Worm (Caenorhabditis elegans) whole organism, young adult: ENCODE data around the gene T26C11.4.

ENCODE experiments used
- B0035.1 ChIP-seq: sonication (generic microtip); optimal IDR thresholded peaks from 2 replicates; lab custom pipeline; 2016; ENCODE audit warnings: missing genetic modification characterization, mild to moderate bottlenecking, missing compliant biosample characterization, missing genotype, missing genetic modification reagents
- B0261.1 ChIP-seq: sonication (generic microtip); optimal IDR thresholded peaks from 2 replicates; lab custom pipeline; 2016; ENCODE audit warnings: mild to moderate bottlenecking, missing genetic modification characterization, moderate library complexity, missing compliant biosample characterization
- B0336.3 ChIP-seq: fragments of 200-800 bp; sonication (Bioruptor generic); IDR thresholded peaks from 2 replicates; pipeline ENCODE4 v1.3.6; 2022; ENCODE audit warnings: missing genetic modification characterization, missing compliant biosample characterization
- D2030.7 ChIP-seq: fragments of 200-800 bp; sonication (Bioruptor generic); IDR thresholded peaks from 2 replicates; pipeline ENCODE4 v1.3.6; 2022; ENCODE audit warnings: missing genetic modification reagents, missing genetic modification characterization, missing compliant biosample characterization
- F37B4.10 ChIP-seq: fragments of 200-800 bp; sonication (Bioruptor generic); IDR thresholded peaks from 2 replicates; pipeline ENCODE4 v1.3.6; 2022; ENCODE audit warnings: missing genetic modification characterization, missing compliant biosample characterization
- F55B11.4 ChIP-seq: sonication (generic microtip); optimal IDR thresholded peaks from 2 replicates; lab custom pipeline; 2016; ENCODE audit warnings: missing compliant biosample characterization, missing genetic modification characterization, borderline replicate concordance; ENCODE audit not compliant: insufficient read depth
- F57A8.1 ChIP-seq: fragments of 200-800 bp; sonication (Bioruptor generic); optimal IDR thresholded peaks from 2 replicates; lab custom pipeline; 2018; ENCODE audit warnings: mild to moderate bottlenecking, missing genetic modification characterization, moderate library complexity, missing compliant biosample characterization
- K12H6.12 ChIP-seq: fragments of 200-800 bp; sonication (Bioruptor generic); optimal IDR thresholded peaks from 2 replicates; lab custom pipeline; 2018; ENCODE audit warnings: mild to moderate bottlenecking, missing genetic modification characterization, missing compliant biosample characterization
- aptf-3 ChIP-seq: fragments of 200-800 bp; sonication (Bioruptor generic); IDR thresholded peaks from 2 replicates; pipeline ENCODE4 v1.3.6; 2022; ENCODE audit warnings: missing genetic modification characterization, missing compliant biosample characterization
- athp-1 ChIP-seq: sonication (generic microtip); optimal IDR thresholded peaks from 2 replicates; lab custom pipeline; 2017; ENCODE audit warnings: mild to moderate bottlenecking, missing genetic modification characterization, missing compliant biosample characterization
- attf-3 ChIP-seq: fragments of 200-800 bp; sonication (Bioruptor generic); conservative IDR thresholded peaks from 2 replicates; pipeline ENCODE4 v1.3.6; 2022; ENCODE audit warnings: missing genetic modification reagents, missing genetic modification characterization, missing compliant biosample characterization
- cebp-1 ChIP-seq, 2 experiments: fragments of 200-800 bp in 1 of 2; sonication (Bioruptor generic) in 1 of 2; sonication (generic microtip) in 1 of 2; IDR thresholded peaks in 1 of 2; optimal IDR thresholded peaks in 1 of 2; 2 replicates each; pipeline versions ENCODE4 v1.3.6 to Lab custom; 2017 to 2022; ENCODE audit warnings: missing compliant biosample characterization in 2 of 2, missing genetic modification characterization in 2 of 2, mild to moderate bottlenecking in 1 of 2, missing genetic modification reagents in 1 of 2, moderate library complexity in 1 of 2
- cebp-2 ChIP-seq: fragments of 200-800 bp; sonication (Bioruptor generic); IDR thresholded peaks from 2 replicates; pipeline ENCODE4 v1.3.6; 2022; ENCODE audit warnings: missing genetic modification characterization, missing compliant biosample characterization
- ceh-58 ChIP-seq: fragments of 200-800 bp; sonication (Bioruptor generic); IDR thresholded peaks from 2 replicates; pipeline ENCODE4 v1.3.6; 2022; ENCODE audit warnings: missing genetic modification characterization, missing compliant biosample characterization
- chd-7 ChIP-seq: sonication (generic microtip); optimal IDR thresholded peaks from 2 replicates; lab custom pipeline; 2016; ENCODE audit warnings: mild to moderate bottlenecking, missing genetic modification characterization, moderate library complexity, missing compliant biosample characterization
- die-1 ChIP-seq: sonication (generic microtip); optimal IDR thresholded peaks from 2 replicates; lab custom pipeline; 2016; ENCODE audit warnings: missing genotype, mild to moderate bottlenecking, missing genetic modification characterization, missing compliant biosample characterization
- egrh-3 ChIP-seq: fragments of 200-800 bp; sonication (Bioruptor generic); IDR thresholded peaks from 2 replicates; pipeline ENCODE4 v1.3.6; 2022; ENCODE audit warnings: missing genetic modification reagents, missing genetic modification characterization, missing compliant biosample characterization
- ekl-4 ChIP-seq: fragments of 200-800 bp; sonication (Bioruptor generic); IDR thresholded peaks from 2 replicates; pipeline ENCODE4 v1.3.6; 2022; ENCODE audit warnings: missing genetic modification reagents, missing genetic modification characterization, missing compliant biosample characterization
- ets-4 ChIP-seq: fragments of 200-800 bp; sonication (Bioruptor generic); optimal IDR thresholded peaks from 2 replicates; lab custom pipeline; 2018; ENCODE audit warnings: mild to moderate bottlenecking, missing genetic modification characterization, missing compliant biosample characterization
- fkh-3 ChIP-seq: sonication (generic microtip); optimal IDR thresholded peaks from 2 replicates; lab custom pipeline; 2016; ENCODE audit warnings: mild to moderate bottlenecking, missing genetic modification characterization, missing compliant biosample characterization
- gei-17 ChIP-seq: fragments of 200-800 bp; sonication (Bioruptor generic); optimal IDR thresholded peaks from 2 replicates; lab custom pipeline; 2018; ENCODE audit warnings: mild to moderate bottlenecking, missing genetic modification characterization, missing compliant biosample characterization
- hrde-1 ChIP-seq: sonication (generic microtip); optimal IDR thresholded peaks from 2 replicates; lab custom pipeline; 2016; ENCODE audit warnings: missing genetic modification characterization, mild to moderate bottlenecking, missing compliant biosample characterization, moderate library complexity, missing genotype, missing genetic modification reagents, borderline replicate concordance
- lag-1 ChIP-seq: fragments of 200-800 bp; sonication (Bioruptor generic); IDR thresholded peaks from 2 replicates; pipeline ENCODE4 v1.3.6; 2022; ENCODE audit warnings: missing genetic modification reagents, missing genetic modification characterization, missing compliant biosample characterization
- let-607 ChIP-seq, 2 experiments: fragments of 200-800 bp in 1 of 2; sonication (Bioruptor generic) in 1 of 2; sonication (generic microtip) in 1 of 2; optimal IDR thresholded peaks; 2 replicates each; lab custom pipeline; 2016 to 2018; ENCODE audit warnings: mild to moderate bottlenecking in 2 of 2, missing compliant biosample characterization in 2 of 2, missing genetic modification characterization in 2 of 2, moderate library complexity in 2 of 2, missing genotype in 1 of 2
- lin-54 ChIP-seq: fragments of 200-800 bp; sonication (Bioruptor generic); optimal IDR thresholded peaks from 2 replicates; lab custom pipeline; 2018; ENCODE audit warnings: mild to moderate bottlenecking, missing genetic modification characterization, missing compliant biosample characterization
- lir-1 ChIP-seq: fragments of 200-800 bp; sonication (Bioruptor generic); conservative IDR thresholded peaks from 2 replicates; pipeline ENCODE4 v1.3.6; 2022; ENCODE audit warnings: missing genetic modification reagents, missing genetic modification characterization, missing compliant biosample characterization
- lsy-27 ChIP-seq: sonication (generic microtip); optimal IDR thresholded peaks from 2 replicates; lab custom pipeline; 2017; ENCODE audit warnings: missing genetic modification characterization, mild to moderate bottlenecking, missing compliant biosample characterization, antibody characterized with exemption, missing genotype, borderline replicate concordance; ENCODE audit not compliant: insufficient read depth
- madf-10 ChIP-seq: sonication (generic microtip); optimal IDR thresholded peaks from 2 replicates; lab custom pipeline; 2016; ENCODE audit warnings: mild to moderate bottlenecking, missing genetic modification characterization, missing compliant biosample characterization
- madf-6 ChIP-seq: fragments of 200-800 bp; sonication (Bioruptor generic); IDR thresholded peaks from 2 replicates; pipeline ENCODE4 v1.3.6; 2022; ENCODE audit warnings: missing genetic modification reagents, missing genetic modification characterization, missing compliant biosample characterization
- mes-4 ChIP-seq: sonication (generic microtip); optimal IDR thresholded peaks from 2 replicates; lab custom pipeline; 2016; ENCODE audit warnings: missing genotype, missing genetic modification characterization, missing compliant biosample characterization
- mxl-1 ChIP-seq: sonication (generic microtip); optimal IDR thresholded peaks from 2 replicates; lab custom pipeline; 2016; ENCODE audit warnings: missing genetic modification characterization, missing compliant biosample characterization
- nhr-27 ChIP-seq: fragments of 200-800 bp; sonication (Bioruptor generic); optimal IDR thresholded peaks from 2 replicates; lab custom pipeline; 2018; ENCODE audit warnings: mild to moderate bottlenecking, missing genetic modification characterization, moderate library complexity, missing compliant biosample characterization
- rcor-1 ChIP-seq: fragments of 200-800 bp; sonication (Bioruptor generic); IDR thresholded peaks from 2 replicates; pipeline ENCODE4 v1.3.6; 2022; ENCODE audit warnings: missing genetic modification reagents, missing genetic modification characterization, missing compliant biosample characterization
- repo-1 ChIP-seq: sonication (generic microtip); optimal IDR thresholded peaks from 2 replicates; lab custom pipeline; 2017; ENCODE audit warnings: mild to moderate bottlenecking, missing genetic modification characterization, missing compliant biosample characterization
- snpc-3.4 ChIP-seq: sonication (generic microtip); optimal IDR thresholded peaks from 2 replicates; lab custom pipeline; 2017; ENCODE audit warnings: missing genetic modification characterization, mild to moderate bottlenecking, missing compliant biosample characterization, antibody characterized with exemption, moderate library complexity, missing genotype, missing genetic modification reagents
- snpc-4 ChIP-seq, 5 experiments: fragments of 150-350 bp in 1 of 5; sonication (generic microtip) in 4 of 5; optimal IDR thresholded peaks; 2 replicates each; lab custom pipeline; 2014 to 2018; ENCODE audit warnings: missing genetic modification characterization in 5 of 5, missing biosample characterization in 3 of 5, antibody characterized with exemption in 2 of 5, mild to moderate bottlenecking in 2 of 5, missing compliant biosample characterization in 2 of 5, missing genotype in 2 of 5, moderate library complexity in 2 of 5, missing genetic modification reagents in 1 of 5
- somi-1 ChIP-seq: fragments of 200-800 bp; sonication (Bioruptor generic); optimal IDR thresholded peaks from 2 replicates; lab custom pipeline; 2018; ENCODE audit warnings: mild to moderate bottlenecking, missing genetic modification characterization, missing compliant biosample characterization
- tlf-1 ChIP-seq: fragments of 200-800 bp; sonication (Bioruptor generic); optimal IDR thresholded peaks from 2 replicates; lab custom pipeline; 2018; ENCODE audit warnings: mild to moderate bottlenecking, missing genetic modification characterization, missing compliant biosample characterization
- unc-62 ChIP-seq: fragments of 150-350 bp; optimal IDR thresholded peaks from 2 replicates; lab custom pipeline; 2014; ENCODE audit warnings: missing biosample characterization, missing genetic modification reagents, missing genetic modification characterization
- ztf-18 ChIP-seq: sonication (generic microtip); optimal IDR thresholded peaks from 2 replicates; lab custom pipeline; 2016; ENCODE audit warnings: missing genotype, mild to moderate bottlenecking, missing genetic modification characterization, missing compliant biosample characterization
- ztf-22 ChIP-seq: fragments of 200-800 bp; sonication (Bioruptor generic); optimal IDR thresholded peaks from 2 replicates; lab custom pipeline; 2018; ENCODE audit warnings: mild to moderate bottlenecking, missing genetic modification characterization, moderate library complexity, missing compliant biosample characterization
- ztf-26 ChIP-seq: sonication (generic microtip); optimal IDR thresholded peaks from 2 replicates; lab custom pipeline; 2017; ENCODE audit warnings: missing genetic modification characterization, missing compliant biosample characterization
- ztf-6 ChIP-seq: fragments of 200-800 bp; sonication (Bioruptor generic); IDR thresholded peaks from 2 replicates; pipeline ENCODE4 v1.3.6; 2022; ENCODE audit warnings: missing genetic modification reagents, missing genetic modification characterization, missing compliant biosample characterization

The T26C11.4 gene

ce11 chrX:1888445-1889035 is 43.2 kb upstream of the T26C11.4 start (continued):
- TF ChIP-seq F57A8.1 (GFP tag; lab: Kevin White, UChicago) (peak; percentile 43), B0336.3 (peak; percentile 83), aptf-3 (GFP tag; lab: Robert Waterston, UW) (no peak), ztf-26 (tag; lab: Kevin White, UChicago) (peak; percentile 41), ets-4 (GFP tag; lab: Kevin White, UChicago) (peak; percentile 9), cebp-1 (GFP tag; IDR thresholded peaks at IDR 0.05; lab: Robert Waterston, UW) (no peak), cebp-1 (tag; optimal IDR thresholded peaks at IDR 0.05; lab: Kevin White, UChicago) (peak; percentile 80), fkh-3 (tag; lab: Kevin White, UChicago) (no peak), snpc-4 (GFP tag; optimal IDR thresholded peaks at IDR 0.05; lab: Kevin White, UChicago) (no peak), snpc-4 (tag; optimal IDR thresholded peaks at IDR 0.05; lab: Kevin White, UChicago) (peak in 2 of 4 experiments; percentile 15 to 29), madf-10 (tag; lab: Kevin White, UChicago) (peak; percentile 51), lsy-27 (tag; lab: Kevin White, UChicago) (no peak), chd-7 (peak; percentile 9), tlf-1 (GFP tag; lab: Kevin White, UChicago) (peak; percentile 72), repo-1 (tag; lab: Kevin White, UChicago) (peak; percentile 74), D2030.7 (GFP tag; lab: Robert Waterston, UW) (no peak), K12H6.12 (tag; lab: Kevin White, UChicago) (peak; percentile 63), rcor-1 (GFP tag; lab: Robert Waterston, UW) (peak; percentile 62; the same call in 1 of the 2 replicates), let-607 (tag; optimal IDR thresholded peaks at IDR 0.05; lab: Kevin White, UChicago) (no peak)

ce11 chrX:1880665-1881064 is 35.3 kb upstream of the T26C11.4 start:
- TF ChIP-seq ztf-22 (GFP tag; lab: Kevin White, UChicago) (no peak), ceh-58 (GFP tag; lab: Robert Waterston, UW) (no peak), F37B4.10 (no peak), ekl-4 (GFP tag; lab: Robert Waterston, UW) (no peak), ztf-6 (GFP tag; lab: Robert Waterston, UW) (no peak), attf-3 (no peak), die-1 (peak; percentile 83), tlf-1 (GFP tag; lab: Kevin White, UChicago) (peak; percentile 36), B0035.1 (tag; lab: Kevin White, UChicago) (peak; percentile 72), cebp-2 (GFP tag; lab: Robert Waterston, UW) (peak; percentile 80; the same call in 1 of the 2 replicates), nhr-27 (tag; lab: Kevin White, UChicago) (no peak), rcor-1 (GFP tag; lab: Robert Waterston, UW) (peak; percentile 65), athp-1 (tag; lab: Kevin White, UChicago) (no peak), gei-17 (GFP tag; lab: Kevin White, UChicago) (peak; percentile 82), ztf-18 (tag; lab: Kevin White, UChicago) (peak; percentile 58), mxl-1 (peak; percentile 85), hrde-1 (tag; lab: Kevin White, UChicago) (peak; percentile 14), B0261.1 (tag; lab: Kevin White, UChicago) (peak; percentile 95), K12H6.12 (tag; lab: Kevin White, UChicago) (peak; percentile 52), chd-7 (peak; percentile 50), let-607 (tag; optimal IDR thresholded peaks at IDR 0.05; lab: Kevin White, UChicago) (peak in 1 of 2 experiments; percentile 9), ztf-26 (tag; lab: Kevin White, UChicago) (peak; percentile 56), lir-1 (GFP tag; lab: Robert Waterston, UW) (0 out of 2 replicates have a peak, but pooled peaks have one; percentile 61), egrh-3 (GFP tag; lab: Robert Waterston, UW) (no peak), unc-62 (GFP tag; lab: Kevin White, UChicago) (no peak), lag-1 (GFP tag; lab: Robert Waterston, UW) (0 out of 2 replicates have a peak, but pooled peaks have one; percentile 51), mes-4 (tag; lab: Kevin White, UChicago) (peak; percentile 37), somi-1 (GFP tag; lab: Kevin White, UChicago) (peak; percentile 62), snpc-3.4 (tag; lab: Kevin White, UChicago) (peak; percentile 67), F55B11.4 (tag; lab: Kevin White, UChicago) (no peak), madf-6 (GFP tag; lab: Robert Waterston, UW) (no peak), snpc-4 (GFP tag; optimal IDR thresholded peaks at IDR 0.05; lab: Kevin White, UChicago) (peak; percentile 57), snpc-4 (tag; optimal IDR thresholded peaks at IDR 0.05; lab: Kevin White, UChicago) (peak in 1 of 4 experiments; percentile 67), lin-54 (GFP tag; lab: Kevin White, UChicago) (peak; percentile 47)
